Worm (Caenorhabditis elegans) whole organism, young adult: Measurements from ENCODE around the gene fbxb-75.

Experiments used
- B0336.3 ChIP-seq: fragments of 200-800 bp; sonication (Bioruptor generic); IDR thresholded peaks from 2 replicates; pipeline ENCODE4 v1.3.6; 2022; ENCODE audit warnings: missing genetic modification characterization, missing compliant biosample characterization
- C06A6.2 ChIP-seq: fragments of 200-800 bp; sonication (Bioruptor generic); conservative IDR thresholded peaks from 2 replicates; pipeline ENCODE4 v1.3.6; 2022; ENCODE audit warnings: missing genetic modification characterization, missing compliant biosample characterization
- F22D6.2 ChIP-seq: sonication (generic microtip); optimal IDR thresholded peaks from 2 replicates; lab custom pipeline; 2016; ENCODE audit warnings: mild to moderate bottlenecking, missing genetic modification characterization, missing compliant biosample characterization
- F23B12.7 ChIP-seq: sonication (generic microtip); optimal IDR thresholded peaks from 2 replicates; lab custom pipeline; 2017; ENCODE audit warnings: missing genetic modification characterization, mild to moderate bottlenecking, missing compliant biosample characterization, antibody characterized with exemption, moderate library complexity; ENCODE audit not compliant: insufficient read depth
- F37B4.10 ChIP-seq: fragments of 200-800 bp; sonication (Bioruptor generic); IDR thresholded peaks from 2 replicates; pipeline ENCODE4 v1.3.6; 2022; ENCODE audit warnings: missing genetic modification characterization, missing compliant biosample characterization
- F52B5.7 ChIP-seq: sonication (generic microtip); optimal IDR thresholded peaks from 2 replicates; lab custom pipeline; 2016; ENCODE audit warnings: mild to moderate bottlenecking, missing genetic modification characterization, missing compliant biosample characterization
- K11D2.4 ChIP-seq: fragments of 200-800 bp; sonication (Bioruptor generic); IDR thresholded peaks from 2 replicates; pipeline ENCODE4 v1.3.6; 2022; ENCODE audit warnings: missing genetic modification reagents, missing genetic modification characterization, missing compliant biosample characterization
- Y56A3A.18 ChIP-seq: fragments of 200-800 bp; sonication (Bioruptor generic); IDR thresholded peaks from 2 replicates; pipeline ENCODE4 v1.3.6; 2022; ENCODE audit warnings: missing genetic modification reagents, missing genetic modification characterization, missing compliant biosample characterization
- Y67H2A.10 ChIP-seq: fragments of 200-800 bp; sonication (Bioruptor generic); conservative IDR thresholded peaks from 2 replicates; pipeline ENCODE4 v1.3.6; 2022; ENCODE audit warnings: missing genetic modification reagents, missing genetic modification characterization, missing compliant biosample characterization
- akir-1 ChIP-seq: fragments of 200-800 bp; sonication (Bioruptor generic); optimal IDR thresholded peaks from 2 replicates; lab custom pipeline; 2018; ENCODE audit warnings: mild to moderate bottlenecking, missing genetic modification characterization, moderate library complexity, missing compliant biosample characterization
- ama-1 ChIP-seq, 3 experiments: fragments of 150-350 bp in 1 of 3; sonication (generic microtip) in 2 of 3; optimal IDR thresholded peaks; 2 replicates each; lab custom pipeline; 2014 to 2018; ENCODE audit warnings: missing biosample characterization in 2 of 3, missing genetic modification characterization in 2 of 3, missing genetic modification reagents in 2 of 3
- attf-5 ChIP-seq: fragments of 200-800 bp; sonication (Bioruptor generic); optimal IDR thresholded peaks from 2 replicates; lab custom pipeline; 2018; ENCODE audit warnings: mild to moderate bottlenecking, missing genetic modification characterization, missing compliant biosample characterization
- cebp-1 ChIP-seq, 2 experiments: fragments of 200-800 bp in 1 of 2; sonication (Bioruptor generic) in 1 of 2; sonication (generic microtip) in 1 of 2; IDR thresholded peaks in 1 of 2; optimal IDR thresholded peaks in 1 of 2; 2 replicates each; pipeline versions ENCODE4 v1.3.6 to Lab custom; 2017 to 2022; ENCODE audit warnings: missing compliant biosample characterization in 2 of 2, missing genetic modification characterization in 2 of 2, mild to moderate bottlenecking in 1 of 2, missing genetic modification reagents in 1 of 2, moderate library complexity in 1 of 2
- ceh-27 ChIP-seq: fragments of 200-800 bp; sonication (Bioruptor generic); optimal IDR thresholded peaks from 2 replicates; lab custom pipeline; 2018; ENCODE audit warnings: mild to moderate bottlenecking, missing genetic modification characterization, moderate library complexity, missing compliant biosample characterization
- ceh-91 ChIP-seq: fragments of 200-800 bp; sonication (Bioruptor generic); IDR thresholded peaks from 2 replicates; pipeline ENCODE4 v1.3.6; 2022; ENCODE audit warnings: missing genetic modification reagents, missing genetic modification characterization, missing compliant biosample characterization
- chd-7 ChIP-seq: sonication (generic microtip); optimal IDR thresholded peaks from 2 replicates; lab custom pipeline; 2016; ENCODE audit warnings: mild to moderate bottlenecking, missing genetic modification characterization, moderate library complexity, missing compliant biosample characterization
- die-1 ChIP-seq: sonication (generic microtip); optimal IDR thresholded peaks from 2 replicates; lab custom pipeline; 2016; ENCODE audit warnings: missing genotype, mild to moderate bottlenecking, missing genetic modification characterization, missing compliant biosample characterization
- fkh-3 ChIP-seq: sonication (generic microtip); optimal IDR thresholded peaks from 2 replicates; lab custom pipeline; 2016; ENCODE audit warnings: mild to moderate bottlenecking, missing genetic modification characterization, missing compliant biosample characterization
- hmg-1.2 ChIP-seq: fragments of 200-800 bp; sonication (Bioruptor generic); IDR thresholded peaks from 2 replicates; pipeline ENCODE4 v1.3.6; 2022; ENCODE audit warnings: missing genetic modification reagents, missing genetic modification characterization, missing compliant biosample characterization
- hmg-20 ChIP-seq: fragments of 200-800 bp; sonication (Bioruptor generic); IDR thresholded peaks from 2 replicates; pipeline ENCODE4 v1.3.6; 2022; ENCODE audit warnings: missing genetic modification reagents, missing genetic modification characterization, missing compliant biosample characterization
- lin-26 ChIP-seq: fragments of 200-800 bp; sonication (Bioruptor generic); IDR thresholded peaks from 2 replicates; pipeline ENCODE4 v1.3.6; 2022; ENCODE audit warnings: missing genetic modification reagents, missing genetic modification characterization, missing compliant biosample characterization
- lin-40 ChIP-seq: sonication (generic microtip); optimal IDR thresholded peaks from 2 replicates; lab custom pipeline; 2016; ENCODE audit warnings: missing genetic modification characterization, mild to moderate bottlenecking, missing compliant biosample characterization, missing genotype, missing genetic modification reagents
- lsl-1 ChIP-seq: fragments of 200-800 bp; sonication (Bioruptor generic); optimal IDR thresholded peaks from 2 replicates; lab custom pipeline; 2018; ENCODE audit warnings: mild to moderate bottlenecking, missing genetic modification characterization, moderate library complexity, missing compliant biosample characterization
- lsy-27 ChIP-seq: sonication (generic microtip); optimal IDR thresholded peaks from 2 replicates; lab custom pipeline; 2017; ENCODE audit warnings: missing genetic modification characterization, mild to moderate bottlenecking, missing compliant biosample characterization, antibody characterized with exemption, missing genotype, borderline replicate concordance; ENCODE audit not compliant: insufficient read depth
- madf-10 ChIP-seq: sonication (generic microtip); optimal IDR thresholded peaks from 2 replicates; lab custom pipeline; 2016; ENCODE audit warnings: mild to moderate bottlenecking, missing genetic modification characterization, missing compliant biosample characterization
- madf-3 ChIP-seq: fragments of 200-800 bp; sonication (Bioruptor generic); IDR thresholded peaks from 2 replicates; pipeline ENCODE4 v1.3.6; 2022; ENCODE audit warnings: missing genetic modification reagents, missing genetic modification characterization, missing compliant biosample characterization
- madf-8 ChIP-seq: fragments of 200-800 bp; sonication (Bioruptor generic); conservative IDR thresholded peaks from 2 replicates; pipeline ENCODE4 v1.3.6; 2022; ENCODE audit warnings: missing genetic modification reagents, missing genetic modification characterization, missing compliant biosample characterization
- mcd-1 ChIP-seq: fragments of 200-800 bp; sonication (Bioruptor generic); IDR thresholded peaks from 2 replicates; pipeline ENCODE4 v1.3.6; 2022; ENCODE audit warnings: missing genetic modification reagents, missing genetic modification characterization, missing compliant biosample characterization
- nhr-80 ChIP-seq: sonication (generic microtip); optimal IDR thresholded peaks from 2 replicates; lab custom pipeline; 2016; ENCODE audit warnings: missing genetic modification characterization, missing compliant biosample characterization
- somi-1 ChIP-seq: fragments of 200-800 bp; sonication (Bioruptor generic); optimal IDR thresholded peaks from 2 replicates; lab custom pipeline; 2018; ENCODE audit warnings: mild to moderate bottlenecking, missing genetic modification characterization, missing compliant biosample characterization
- tbp1 ChIP-seq: fragments of 200-800 bp; sonication (Bioruptor generic); optimal IDR thresholded peaks from 2 replicates; lab custom pipeline; 2018; ENCODE audit warnings: mild to moderate bottlenecking, missing genetic modification characterization, missing compliant biosample characterization
- tbx-9 ChIP-seq: sonication (generic microtip); optimal IDR thresholded peaks from 2 replicates; lab custom pipeline; 2016; ENCODE audit warnings: borderline replicate concordance, missing genetic modification characterization, inconsistent platforms, missing compliant biosample characterization
- tlf-1 ChIP-seq: fragments of 200-800 bp; sonication (Bioruptor generic); optimal IDR thresholded peaks from 2 replicates; lab custom pipeline; 2018; ENCODE audit warnings: mild to moderate bottlenecking, missing genetic modification characterization, missing compliant biosample characterization
- ztf-22 ChIP-seq: fragments of 200-800 bp; sonication (Bioruptor generic); optimal IDR thresholded peaks from 2 replicates; lab custom pipeline; 2018; ENCODE audit warnings: mild to moderate bottlenecking, missing genetic modification characterization, moderate library complexity, missing compliant biosample characterization

fbxb-75 gene

DNA sequence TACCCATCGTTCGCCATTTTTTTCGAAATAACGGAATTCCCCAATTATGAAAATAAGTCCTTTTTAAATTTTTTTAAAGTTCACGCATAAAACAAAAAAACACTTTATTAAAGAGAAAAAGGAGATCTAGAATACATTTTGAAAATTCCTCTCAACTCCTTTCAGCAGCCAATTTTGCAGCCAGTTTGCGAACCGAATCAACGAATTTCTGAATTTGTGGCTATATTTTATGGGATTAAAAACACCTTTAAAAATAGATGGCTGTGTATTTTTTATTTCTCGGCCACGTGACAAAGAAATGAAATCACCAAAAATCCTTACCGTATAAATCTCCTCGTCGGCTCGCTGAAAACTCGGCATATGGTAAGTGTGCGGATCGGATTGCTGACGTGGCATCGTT, 39.0 kb upstream of the fbxb-75 start, which contains the start of gene M01H9.10:
Gene M01H9.10 (minus strand): TSS at position 101 of the 400 bp plus-strand sequence.
- TF ChIP-seq fkh-3: no peak
- TF ChIP-seq lsy-27 (tag; lab: Kevin White, UChicago): no peak
- no peak for TF ChIP-seq hmg-20 (GFP tag; lab: Robert Waterston, UW)
- no peak for TF ChIP-seq somi-1
- no peak for TF ChIP-seq Y67H2A.10 (GFP tag; lab: Robert Waterston, UW)
- TF ChIP-seq F37B4.10: no peak
- no peak for TF ChIP-seq attf-5 (GFP tag; lab: Kevin White, UChicago)
- TF ChIP-seq tbx-9: no peak
- TF ChIP-seq F52B5.7: no peak
- no peak for TF ChIP-seq ztf-22 (GFP tag; lab: Kevin White, UChicago)

DNA sequence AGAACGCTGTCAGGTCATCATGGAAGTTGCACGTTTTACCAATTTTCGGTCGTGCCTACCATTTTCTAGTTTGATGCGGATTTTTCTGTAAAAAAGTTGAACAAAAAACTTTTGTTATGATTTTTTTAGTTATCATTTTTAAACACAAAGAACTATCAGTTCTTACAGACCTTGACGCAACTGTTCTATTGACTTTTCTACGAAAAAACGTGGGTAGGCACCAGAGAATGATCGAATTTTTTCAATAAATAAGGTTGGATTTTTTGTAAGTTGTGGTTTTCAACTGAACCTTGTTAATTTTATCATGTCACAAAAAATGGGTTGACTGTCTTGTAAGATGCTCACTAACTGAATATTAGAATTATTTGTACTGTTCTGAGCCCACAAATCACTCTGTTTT, 37.6 kb upstream of the fbxb-75 start:
- TF ChIP-seq lsl-1 (GFP tag; lab: Kevin White, UChicago) (no peak), nhr-80 (tag; lab: Kevin White, UChicago) (peak; percentile 6), F22D6.2 (peak; percentile 7)

- TF ChIP-seq lin-40 (tag; lab: Kevin White, UChicago) (peak; percentile 46), K11D2.4 (GFP tag; lab: Robert Waterston, UW) (peak; percentile 59), tbp1 (GFP tag; lab: Kevin White, UChicago) (peak; percentile 15), die-1 (tag; lab: Kevin White, UChicago) (peak; percentile 46), attf-5 (GFP tag; lab: Kevin White, UChicago) (peak; percentile 55), mcd-1 (peak; percentile 17; the same call in 1 of the 2 replicates), madf-3 (GFP tag; lab: Robert Waterston, UW) (no peak), madf-8 (no peak), B0336.3 (GFP tag; lab: Robert Waterston, UW) (peak; percentile 15; the same call in 1 of the 2 replicates), madf-10 (tag; lab: Kevin White, UChicago) (peak; percentile 22), chd-7 (tag; lab: Kevin White, UChicago) (peak; percentile 18), ceh-91 (GFP tag; lab: Robert Waterston, UW) (no peak), lin-26 (GFP tag; lab: Robert Waterston, UW) (0 out of 2 replicates have a peak, but pooled peaks have one; percentile 40), C06A6.2 (GFP tag; lab: Robert Waterston, UW) (0 out of 2 replicates have a peak, but pooled peaks have one; percentile 49), ama-1 (optimal IDR thresholded peaks at IDR 0.05; lab: Kevin White, UChicago) (peak; percentile 70), ama-1 (GFP tag; optimal IDR thresholded peaks at IDR 0.05; lab: Kevin White, UChicago) (peak in 1 of 2 experiments; percentile 6), tlf-1 (GFP tag; lab: Kevin White, UChicago) (peak; percentile 4), akir-1 (GFP tag; lab: Kevin White, UChicago) (no peak), F23B12.7 (tag; lab: Kevin White, UChicago) (peak; percentile 33), cebp-1 (GFP tag; IDR thresholded peaks at IDR 0.05; lab: Robert Waterston, UW) (no peak), cebp-1 (tag; optimal IDR thresholded peaks at IDR 0.05; lab: Kevin White, UChicago) (peak; percentile 72), Y56A3A.18 (GFP tag; lab: Robert Waterston, UW) (no peak), nhr-80 (tag; lab: Kevin White, UChicago) (peak; percentile 59), ceh-27 (peak; percentile 52), hmg-1.2 (peak; percentile 32; the same call in 1 of the 2 replicates), somi-1 (peak; percentile 55)
Measured at ce11 chrIV:4477009-4477471, 36.1 kb upstream of the fbxb-75 start, which contains the start of gene M01H9.3. TSS of gene M01H9.3 (minus strand) at chrIV:4477059.
